Worm (Caenorhabditis elegans) whole organism, L1 larva: ENCODE measurements around the gene T28A8.2.

Experiments used
- C16A3.4 ChIP-seq: fragments of 150-350 bp; optimal IDR thresholded peaks from 2 replicates; lab custom pipeline; 2014; ENCODE audit warnings: missing biosample characterization, missing genetic modification characterization
- C34B4.2 ChIP-seq: sonication (generic microtip); optimal IDR thresholded peaks from 2 replicates; lab custom pipeline; 2017; ENCODE audit warnings: mild to moderate bottlenecking, missing genetic modification characterization, missing compliant biosample characterization
- ceh-8 ChIP-seq: fragments of 200-800 bp; sonication (Bioruptor generic); optimal IDR thresholded peaks from 2 replicates; lab custom pipeline; 2018; ENCODE audit warnings: mild to moderate bottlenecking, missing genetic modification characterization, moderate library complexity, missing compliant biosample characterization
- efl-1 ChIP-seq, 4 experiments: fragments of 150-350 bp; optimal IDR thresholded peaks in 3 of 4; peaks in 1 of 4; 1 replicate in 1 of 4; 2 replicates in 3 of 4; lab custom pipeline; 2014; ENCODE audit warnings: missing biosample characterization in 2 of 4, missing genetic modification characterization in 2 of 4, missing genetic modification reagents in 2 of 4
- elt-2 ChIP-seq: sonication (generic microtip); optimal IDR thresholded peaks from 2 replicates; lab custom pipeline; 2016; ENCODE audit warnings: missing genetic modification characterization, mild to moderate bottlenecking, inconsistent platforms, missing compliant biosample characterization, missing genetic modification reagents
- elt-3 ChIP-seq, 6 experiments: fragments of 150-350 bp in 1 of 6; sonication (generic microtip); optimal IDR thresholded peaks; 2 replicates each; lab custom pipeline; 2017 to 2018; ENCODE audit warnings: missing biosample characterization in 6 of 6, missing genetic modification characterization in 6 of 6, inconsistent platforms in 1 of 6
- lir-3 ChIP-seq: sonication (generic microtip); optimal IDR thresholded peaks from 2 replicates; lab custom pipeline; 2016; ENCODE audit warnings: mild to moderate bottlenecking, missing genetic modification characterization, moderate library complexity, missing compliant biosample characterization; ENCODE audit not compliant: poor library complexity
- nhr-11 ChIP-seq: fragments of 150-350 bp; optimal IDR thresholded peaks from 2 replicates; lab custom pipeline; 2014; ENCODE audit warnings: missing biosample characterization, missing genetic modification characterization
- ztf-4 ChIP-seq: fragments of 150-350 bp; optimal IDR thresholded peaks from 2 replicates; lab custom pipeline; 2014; ENCODE audit warnings: missing biosample characterization, missing genetic modification characterization

ce11 chrIII:13502513-13502912 lies 7.0 kb upstream of the T28A8.2 start, which contains the start of gene T28A8.8:
- TF ChIP-seq ceh-8 (GFP tag; lab: Kevin White, UChicago) (no peak), elt-3 (tag; optimal IDR thresholded peaks at IDR 0.05; lab: Kevin White, UChicago) (no peak), C34B4.2 (tag; lab: Kevin White, UChicago) (no peak), C16A3.4 (tag; lab: Kevin White, UChicago) (no peak), lir-3 (no peak), ztf-4 (tag; lab: Kevin White, UChicago) (no peak), efl-1 (optimal IDR thresholded peaks at IDR 0.05; lab: Kevin White, UChicago) (no peak), efl-1 (GFP tag; optimal IDR thresholded peaks at IDR 0.05 in 1 of 2; lab: Kevin White, UChicago) (no peak), elt-2 (tag; lab: Kevin White, UChicago) (no peak), nhr-11 (no peak)
